Worm (Caenorhabditis elegans): Measurements from ENCODE around the gene srsx-1.

ce11 chrV:17171551-17171950 is 6.3 kb downstream of the srsx-1 start, which contains the start of gene srbc-26:
- TF ChIP-seq tlf-1 (GFP tag; optimal IDR thresholded peaks at IDR 0.05) = no peak
- TF ChIP-seq atf-7 (tag; optimal IDR thresholded peaks at IDR 0.05) = no peak
- no peak for TF ChIP-seq ama-1 (optimal IDR thresholded peaks at IDR 0.05)
- TF ChIP-seq ama-1 (GFP tag; optimal IDR thresholded peaks at IDR 0.05) = no peak
- no peak for TF ChIP-seq attf-5 (GFP tag; optimal IDR thresholded peaks at IDR 0.05)
- TF ChIP-seq unc-62 (GFP tag; optimal IDR thresholded peaks at IDR 0.05) = no peak
